Worm (Caenorhabditis elegans): Measurements from ENCODE around the gene myrf-2.

DNA sequence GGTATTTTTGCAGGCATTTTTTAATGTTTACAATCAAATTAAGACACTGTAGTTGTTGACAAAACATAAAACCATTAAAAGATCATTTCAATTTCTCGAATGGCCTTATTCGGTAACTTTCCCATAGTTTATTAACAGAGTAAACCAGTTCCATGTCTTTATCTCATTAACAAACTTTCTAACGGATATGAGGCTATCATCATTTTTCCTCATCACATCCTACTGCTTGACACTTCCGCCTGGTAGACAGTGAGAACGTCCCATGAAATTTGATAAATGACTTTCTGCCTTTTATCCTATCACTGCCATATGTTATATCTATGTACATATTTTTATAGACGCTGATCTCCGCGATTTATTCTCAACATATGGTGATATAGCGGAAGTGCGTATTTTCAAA is 23.6 kb downstream of the myrf-2 start:
- no peak for TF ChIP-seq elt-1 (tag; optimal IDR thresholded peaks at IDR 0.05; ENCODE audit: borderline replicate concordance, insufficient read depth)
- TF ChIP-seq lin-13 (tag; optimal IDR thresholded peaks at IDR 0.05), result no peak
- TF ChIP-seq lsy-2 (tag; optimal IDR thresholded peaks at IDR 0.05), result no peak
- no peak for TF ChIP-seq nhr-237 (tag; optimal IDR thresholded peaks at IDR 0.05)
- no peak for TF ChIP-seq bed-3 (GFP tag; optimal IDR thresholded peaks at IDR 0.05)
- TF ChIP-seq snpc-4 (tag; optimal IDR thresholded peaks at IDR 0.05), result no peak
- no peak for TF ChIP-seq unc-62 (GFP tag; optimal IDR thresholded peaks at IDR 0.05)
- no peak for TF ChIP-seq ceh-83 (GFP tag; optimal IDR thresholded peaks at IDR 0.05)
- no peak for TF ChIP-seq ztf-11 (tag; optimal IDR thresholded peaks at IDR 0.05)
- no peak for TF ChIP-seq lin-32 (GFP tag; optimal IDR thresholded peaks at IDR 0.05)
- TF ChIP-seq nhr-28 (tag; optimal IDR thresholded peaks at IDR 0.05), result no peak

All from whole organism, mixed stage, embryonic.